Worm (Caenorhabditis elegans): ENCODE results near the gene neg-1.

DNA sequence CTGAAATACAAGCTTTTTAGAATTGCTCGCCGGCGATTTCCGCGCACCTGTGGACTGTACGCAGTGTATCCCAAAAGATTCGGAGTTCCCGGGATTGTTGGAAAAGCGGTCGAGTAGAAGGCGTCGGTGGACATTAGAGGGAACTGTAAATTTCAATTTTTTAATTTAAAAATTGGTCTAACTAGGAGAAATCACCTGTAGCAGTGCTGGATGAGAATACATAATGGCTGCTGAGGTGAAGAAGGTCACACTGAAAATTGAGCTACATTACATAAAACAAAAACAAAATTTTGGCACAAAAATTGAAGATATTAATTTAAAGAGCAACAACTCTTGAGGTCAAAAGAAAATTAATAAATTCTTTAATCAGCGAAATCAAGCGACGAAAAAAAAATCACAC, at the start of gene neg-1:
- no peak for TF ChIP-seq rnt-1 (tag; optimal IDR thresholded peaks at IDR 0.05)
- TF ChIP-seq nhr-11 (tag; optimal IDR thresholded peaks at IDR 0.05): no peak
- TF ChIP-seq nfya-1 (tag; optimal IDR thresholded peaks at IDR 0.05): no peak
- no peak for TF ChIP-seq ceh-9 (tag; optimal IDR thresholded peaks at IDR 0.05)
- no peak for TF ChIP-seq unc-86 (tag; optimal IDR thresholded peaks at IDR 0.05)
- no peak for TF ChIP-seq che-1 (tag; optimal IDR thresholded peaks at IDR 0.05)
- no peak for TF ChIP-seq ceh-6 (GFP tag; optimal IDR thresholded peaks at IDR 0.05)
- TF ChIP-seq K09A11.1 (tag; optimal IDR thresholded peaks at IDR 0.05; ENCODE audit: insufficient read depth): no peak
- TF ChIP-seq C08G9.2 (tag; optimal IDR thresholded peaks at IDR 0.05): no peak
- no peak for TF ChIP-seq ceh-48 (tag; optimal IDR thresholded peaks at IDR 0.05)
- no peak for TF ChIP-seq hlh-30 (tag; optimal IDR thresholded peaks at IDR 0.05; ENCODE audit: insufficient read depth)
- no peak for TF ChIP-seq nhr-232 (tag; optimal IDR thresholded peaks at IDR 0.05)
- TF ChIP-seq lin-11 (tag; optimal IDR thresholded peaks at IDR 0.05): no peak
- TF ChIP-seq sdc-2 (tag; optimal IDR thresholded peaks at IDR 0.05): no peak

All from whole organism, late embryonic.